Worm (Caenorhabditis elegans) whole organism, young adult: ENCODE measurements around the gene C27A2.8.
A peak's percentile ranks its signal among the peaks of the same experiment; 100 is the strongest.

ENCODE experiments used
- B0261.1 ChIP-seq: sonication (generic microtip); optimal IDR thresholded peaks from 2 replicates; lab custom pipeline; 2016; ENCODE audit warnings: mild to moderate bottlenecking, missing genetic modification characterization, moderate library complexity, missing compliant biosample characterization
- B0336.3 ChIP-seq: fragments of 200-800 bp; sonication (Bioruptor generic); IDR thresholded peaks from 2 replicates; pipeline ENCODE4 v1.3.6; 2022; ENCODE audit warnings: missing genetic modification characterization, missing compliant biosample characterization
- D2030.7 ChIP-seq: fragments of 200-800 bp; sonication (Bioruptor generic); IDR thresholded peaks from 2 replicates; pipeline ENCODE4 v1.3.6; 2022; ENCODE audit warnings: missing genetic modification reagents, missing genetic modification characterization, missing compliant biosample characterization
- F10E7.11 ChIP-seq: sonication (generic microtip); optimal IDR thresholded peaks from 2 replicates; lab custom pipeline; 2017; ENCODE audit warnings: mild to moderate bottlenecking, missing genetic modification characterization, moderate library complexity, missing compliant biosample characterization
- F22D6.2 ChIP-seq: sonication (generic microtip); optimal IDR thresholded peaks from 2 replicates; lab custom pipeline; 2016; ENCODE audit warnings: mild to moderate bottlenecking, missing genetic modification characterization, missing compliant biosample characterization
- F23B12.7 ChIP-seq: sonication (generic microtip); optimal IDR thresholded peaks from 2 replicates; lab custom pipeline; 2017; ENCODE audit warnings: missing genetic modification characterization, mild to moderate bottlenecking, missing compliant biosample characterization, antibody characterized with exemption, moderate library complexity; ENCODE audit not compliant: insufficient read depth
- F33H1.4 ChIP-seq: fragments of 200-800 bp; sonication (Bioruptor generic); IDR thresholded peaks from 2 replicates; pipeline ENCODE4 v1.3.6; 2022; ENCODE audit warnings: missing genetic modification reagents, missing genetic modification characterization, missing compliant biosample characterization
- K11D2.4 ChIP-seq: fragments of 200-800 bp; sonication (Bioruptor generic); IDR thresholded peaks from 2 replicates; pipeline ENCODE4 v1.3.6; 2022; ENCODE audit warnings: missing genetic modification reagents, missing genetic modification characterization, missing compliant biosample characterization
- Y67H2A.10 ChIP-seq: fragments of 200-800 bp; sonication (Bioruptor generic); conservative IDR thresholded peaks from 2 replicates; pipeline ENCODE4 v1.3.6; 2022; ENCODE audit warnings: missing genetic modification reagents, missing genetic modification characterization, missing compliant biosample characterization
- akir-1 ChIP-seq: fragments of 200-800 bp; sonication (Bioruptor generic); optimal IDR thresholded peaks from 2 replicates; lab custom pipeline; 2018; ENCODE audit warnings: mild to moderate bottlenecking, missing genetic modification characterization, moderate library complexity, missing compliant biosample characterization
- attf-6 ChIP-seq: fragments of 200-800 bp; sonication (Bioruptor generic); IDR thresholded peaks from 2 replicates; pipeline ENCODE4 v1.3.6; 2022; ENCODE audit warnings: missing genetic modification reagents, missing genetic modification characterization, missing compliant biosample characterization
- ccch-3 ChIP-seq: fragments of 200-800 bp; sonication (Bioruptor generic); optimal IDR thresholded peaks from 2 replicates; lab custom pipeline; 2018; ENCODE audit warnings: mild to moderate bottlenecking, missing genetic modification characterization, missing compliant biosample characterization
- ceh-58 ChIP-seq: fragments of 200-800 bp; sonication (Bioruptor generic); IDR thresholded peaks from 2 replicates; pipeline ENCODE4 v1.3.6; 2022; ENCODE audit warnings: missing genetic modification characterization, missing compliant biosample characterization
- die-1 ChIP-seq: sonication (generic microtip); optimal IDR thresholded peaks from 2 replicates; lab custom pipeline; 2016; ENCODE audit warnings: missing genotype, mild to moderate bottlenecking, missing genetic modification characterization, missing compliant biosample characterization
- efl-1 ChIP-seq: fragments of 150-350 bp; optimal IDR thresholded peaks from 2 replicates; lab custom pipeline; 2014; ENCODE audit warnings: missing biosample characterization, missing genetic modification reagents, missing genetic modification characterization
- ekl-4 ChIP-seq: fragments of 200-800 bp; sonication (Bioruptor generic); IDR thresholded peaks from 2 replicates; pipeline ENCODE4 v1.3.6; 2022; ENCODE audit warnings: missing genetic modification reagents, missing genetic modification characterization, missing compliant biosample characterization
- ets-4 ChIP-seq: fragments of 200-800 bp; sonication (Bioruptor generic); optimal IDR thresholded peaks from 2 replicates; lab custom pipeline; 2018; ENCODE audit warnings: mild to moderate bottlenecking, missing genetic modification characterization, missing compliant biosample characterization
- him-1 ChIP-seq: sonication (generic microtip); optimal IDR thresholded peaks from 2 replicates; lab custom pipeline; 2016; ENCODE audit warnings: missing genotype, missing genetic modification reagents, missing genetic modification characterization, missing compliant biosample characterization
- hmg-1.2 ChIP-seq: fragments of 200-800 bp; sonication (Bioruptor generic); IDR thresholded peaks from 2 replicates; pipeline ENCODE4 v1.3.6; 2022; ENCODE audit warnings: missing genetic modification reagents, missing genetic modification characterization, missing compliant biosample characterization
- hrde-1 ChIP-seq: sonication (generic microtip); optimal IDR thresholded peaks from 2 replicates; lab custom pipeline; 2016; ENCODE audit warnings: missing genetic modification characterization, mild to moderate bottlenecking, missing compliant biosample characterization, moderate library complexity, missing genotype, missing genetic modification reagents, borderline replicate concordance
- hsf-1 ChIP-seq: fragments of 200-800 bp; sonication (Bioruptor generic); IDR thresholded peaks from 2 replicates; pipeline ENCODE4 v1.3.6; 2022; ENCODE audit warnings: missing genetic modification reagents, missing genetic modification characterization, missing compliant biosample characterization
- lin-26 ChIP-seq: fragments of 200-800 bp; sonication (Bioruptor generic); IDR thresholded peaks from 2 replicates; pipeline ENCODE4 v1.3.6; 2022; ENCODE audit warnings: missing genetic modification reagents, missing genetic modification characterization, missing compliant biosample characterization
- lin-54 ChIP-seq: fragments of 200-800 bp; sonication (Bioruptor generic); optimal IDR thresholded peaks from 2 replicates; lab custom pipeline; 2018; ENCODE audit warnings: mild to moderate bottlenecking, missing genetic modification characterization, missing compliant biosample characterization
- lir-1 ChIP-seq: fragments of 200-800 bp; sonication (Bioruptor generic); conservative IDR thresholded peaks from 2 replicates; pipeline ENCODE4 v1.3.6; 2022; ENCODE audit warnings: missing genetic modification reagents, missing genetic modification characterization, missing compliant biosample characterization
- lsl-1 ChIP-seq: fragments of 200-800 bp; sonication (Bioruptor generic); optimal IDR thresholded peaks from 2 replicates; lab custom pipeline; 2018; ENCODE audit warnings: mild to moderate bottlenecking, missing genetic modification characterization, moderate library complexity, missing compliant biosample characterization
- madf-3 ChIP-seq: fragments of 200-800 bp; sonication (Bioruptor generic); IDR thresholded peaks from 2 replicates; pipeline ENCODE4 v1.3.6; 2022; ENCODE audit warnings: missing genetic modification reagents, missing genetic modification characterization, missing compliant biosample characterization
- madf-6 ChIP-seq: fragments of 200-800 bp; sonication (Bioruptor generic); IDR thresholded peaks from 2 replicates; pipeline ENCODE4 v1.3.6; 2022; ENCODE audit warnings: missing genetic modification reagents, missing genetic modification characterization, missing compliant biosample characterization
- mcd-1 ChIP-seq: fragments of 200-800 bp; sonication (Bioruptor generic); IDR thresholded peaks from 2 replicates; pipeline ENCODE4 v1.3.6; 2022; ENCODE audit warnings: missing genetic modification reagents, missing genetic modification characterization, missing compliant biosample characterization
- nfyb-1 ChIP-seq: fragments of 200-800 bp; sonication (Bioruptor generic); IDR thresholded peaks from 2 replicates; pipeline ENCODE4 v1.3.6; 2022; ENCODE audit warnings: missing genetic modification reagents, missing genetic modification characterization, missing compliant biosample characterization
- nhr-120 ChIP-seq: fragments of 200-800 bp; sonication (Bioruptor generic); IDR thresholded peaks from 2 replicates; pipeline ENCODE4 v1.3.6; 2022; ENCODE audit warnings: missing genetic modification characterization, missing compliant biosample characterization
- nhr-27 ChIP-seq: fragments of 200-800 bp; sonication (Bioruptor generic); optimal IDR thresholded peaks from 2 replicates; lab custom pipeline; 2018; ENCODE audit warnings: mild to moderate bottlenecking, missing genetic modification characterization, moderate library complexity, missing compliant biosample characterization
- pbrm-1 ChIP-seq: fragments of 200-800 bp; sonication (Bioruptor generic); IDR thresholded peaks from 2 replicates; pipeline ENCODE4 v1.3.6; 2022; ENCODE audit warnings: missing genetic modification reagents, missing genetic modification characterization, missing compliant biosample characterization
- rcor-1 ChIP-seq: fragments of 200-800 bp; sonication (Bioruptor generic); IDR thresholded peaks from 2 replicates; pipeline ENCODE4 v1.3.6; 2022; ENCODE audit warnings: missing genetic modification reagents, missing genetic modification characterization, missing compliant biosample characterization
- rec-8 ChIP-seq, 2 experiments: sonication (generic microtip); optimal IDR thresholded peaks; 2 replicates each; lab custom pipeline; 2016; ENCODE audit warnings: mild to moderate bottlenecking in 2 of 2, missing genetic modification characterization in 2 of 2, missing genetic modification reagents in 2 of 2, missing genotype in 2 of 2, missing biosample characterization in 1 of 2, missing compliant biosample characterization in 1 of 2, moderate library complexity in 1 of 2
- sdz-38 ChIP-seq: sonication (generic microtip); optimal IDR thresholded peaks from 2 replicates; lab custom pipeline; 2016; ENCODE audit warnings: missing genotype, missing genetic modification characterization, missing compliant biosample characterization
- snpc-1.3 ChIP-seq: sonication (generic microtip); optimal IDR thresholded peaks from 2 replicates; lab custom pipeline; 2017; ENCODE audit warnings: missing genetic modification characterization, mild to moderate bottlenecking, missing compliant biosample characterization, antibody characterized with exemption, moderate library complexity, missing genotype, missing genetic modification reagents; ENCODE audit not compliant: insufficient read depth
- snpc-3.4 ChIP-seq: sonication (generic microtip); optimal IDR thresholded peaks from 2 replicates; lab custom pipeline; 2017; ENCODE audit warnings: missing genetic modification characterization, mild to moderate bottlenecking, missing compliant biosample characterization, antibody characterized with exemption, moderate library complexity, missing genotype, missing genetic modification reagents
- snpc-4 ChIP-seq, 5 experiments: fragments of 150-350 bp in 1 of 5; sonication (generic microtip) in 4 of 5; optimal IDR thresholded peaks; 2 replicates each; lab custom pipeline; 2014 to 2018; ENCODE audit warnings: missing genetic modification characterization in 5 of 5, missing biosample characterization in 3 of 5, antibody characterized with exemption in 2 of 5, mild to moderate bottlenecking in 2 of 5, missing compliant biosample characterization in 2 of 5, missing genotype in 2 of 5, moderate library complexity in 2 of 5, missing genetic modification reagents in 1 of 5
- tbp1 ChIP-seq: fragments of 200-800 bp; sonication (Bioruptor generic); optimal IDR thresholded peaks from 2 replicates; lab custom pipeline; 2018; ENCODE audit warnings: mild to moderate bottlenecking, missing genetic modification characterization, missing compliant biosample characterization
- tlf-1 ChIP-seq: fragments of 200-800 bp; sonication (Bioruptor generic); optimal IDR thresholded peaks from 2 replicates; lab custom pipeline; 2018; ENCODE audit warnings: mild to moderate bottlenecking, missing genetic modification characterization, missing compliant biosample characterization
- unc-130 ChIP-seq: sonication (generic microtip); optimal IDR thresholded peaks from 2 replicates; lab custom pipeline; 2016; ENCODE audit warnings: missing genetic modification reagents, missing genetic modification characterization, missing compliant biosample characterization
- xnd-1 ChIP-seq: sonication (generic microtip); optimal IDR thresholded peaks from 2 replicates; lab custom pipeline; 2016; ENCODE audit warnings: missing genotype, missing genetic modification reagents, missing genetic modification characterization, missing compliant biosample characterization
- ztf-26 ChIP-seq: sonication (generic microtip); optimal IDR thresholded peaks from 2 replicates; lab custom pipeline; 2017; ENCODE audit warnings: missing genetic modification characterization, missing compliant biosample characterization

C27A2.8 gene

DNA sequence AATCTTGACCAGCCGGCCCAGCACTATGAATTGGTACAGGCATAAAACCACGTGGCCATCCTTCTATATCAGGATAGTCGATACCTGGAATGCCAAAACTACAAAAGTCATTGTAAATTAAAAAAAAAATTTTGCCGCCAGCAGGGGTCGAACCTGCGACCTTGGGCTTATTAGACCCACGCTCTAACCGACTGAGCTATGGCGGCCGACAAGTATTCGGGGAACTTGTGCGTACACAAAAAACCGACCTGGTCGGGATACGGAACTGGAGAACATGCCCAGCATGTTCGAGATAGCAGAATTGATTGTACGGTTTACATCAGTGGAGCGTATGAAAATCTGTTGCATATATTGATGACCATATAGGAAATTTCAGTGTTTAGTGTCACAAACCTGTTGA lies 10.5 kb downstream of the C27A2.8 start (continued):
- TF ChIP-seq lin-54 (GFP tag; lab: Kevin White, UChicago) (peak; percentile 64), Y67H2A.10 (GFP tag; lab: Robert Waterston, UW) (no peak), snpc-3.4 (tag; lab: Kevin White, UChicago) (peak; percentile 98), ccch-3 (no peak), tbp1 (peak; percentile 99), B0261.1 (peak; percentile 92), ztf-26 (peak; percentile 63), nhr-27 (tag; lab: Kevin White, UChicago) (no peak), rec-8 (tag; optimal IDR thresholded peaks at IDR 0.05; lab: Kevin White, UChicago) (peak; percentile 34 to 66), sdz-38 (no peak)
- TF ChIP-seq, all 124 proteins: peak for 71

DNA sequence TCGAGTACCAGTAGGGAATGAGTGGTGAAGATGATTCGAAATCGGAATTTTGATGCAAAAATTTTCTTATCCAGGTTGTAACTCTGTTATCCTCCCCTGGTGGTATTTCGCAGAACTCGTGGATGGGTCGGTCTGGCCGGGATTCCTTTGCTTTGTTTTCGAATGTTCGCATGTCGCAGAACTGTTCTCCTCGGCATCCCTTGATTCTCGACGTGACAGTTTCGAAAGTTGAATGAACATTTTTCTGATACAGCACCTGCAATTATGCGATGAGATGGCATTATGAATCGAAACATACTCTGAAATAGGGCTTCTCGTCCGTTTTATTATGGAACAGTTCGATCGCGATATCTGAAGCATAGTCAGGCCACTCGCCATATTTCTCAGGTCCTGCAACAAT lies 11.6 kb downstream of the C27A2.8 start:
- TF ChIP-seq nhr-120 (GFP tag; lab: Robert Waterston, UW) (no peak), ceh-58 (GFP tag; lab: Robert Waterston, UW) (no peak), K11D2.4 (0 out of 2 replicates have a peak, but pooled peaks have one; percentile 40), ets-4 (no peak), lsl-1 (peak; percentile 34), hmg-1.2 (GFP tag; lab: Robert Waterston, UW) (no peak), mcd-1 (GFP tag; lab: Robert Waterston, UW) (peak; percentile 57), F10E7.11 (tag; lab: Kevin White, UChicago) (no peak), snpc-4 (GFP tag; optimal IDR thresholded peaks at IDR 0.05; lab: Kevin White, UChicago) (no peak), snpc-4 (tag; optimal IDR thresholded peaks at IDR 0.05; lab: Kevin White, UChicago) (peak in 1 of 4 experiments; percentile 73), F33H1.4 (GFP tag; lab: Robert Waterston, UW) (peak; percentile 12; the same call in 1 of the 2 replicates), B0336.3 (GFP tag; lab: Robert Waterston, UW) (peak; percentile 89), F23B12.7 (tag; lab: Kevin White, UChicago) (no peak), tlf-1 (GFP tag; lab: Kevin White, UChicago) (peak; percentile 10), snpc-1.3 (no peak), madf-6 (GFP tag; lab: Robert Waterston, UW) (peak; percentile 53), madf-3 (GFP tag; lab: Robert Waterston, UW) (0 out of 2 replicates have a peak, but pooled peaks have one; percentile 4), Y67H2A.10 (GFP tag; lab: Robert Waterston, UW) (no peak), xnd-1 (tag; lab: Kevin White, UChicago) (no peak), lin-26 (0 out of 2 replicates have a peak, but pooled peaks have one; percentile 13), lin-54 (GFP tag; lab: Kevin White, UChicago) (peak; percentile 35), attf-6 (GFP tag; lab: Robert Waterston, UW) (0 out of 2 replicates have a peak, but pooled peaks have one; percentile 48), rcor-1 (peak; percentile 49; the same call in 1 of the 2 replicates), pbrm-1 (GFP tag; lab: Robert Waterston, UW) (peak; percentile 50; the same call in 1 of the 2 replicates), unc-130 (peak; percentile 9), die-1 (tag; lab: Kevin White, UChicago) (peak; percentile 26), ekl-4 (GFP tag; lab: Robert Waterston, UW) (peak; percentile 77; the same call in 1 of the 2 replicates), him-1 (tag; lab: Kevin White, UChicago) (peak; percentile 26), hrde-1 (tag; lab: Kevin White, UChicago) (peak; percentile 33), efl-1 (GFP tag; lab: Kevin White, UChicago) (peak; percentile 9), D2030.7 (GFP tag; lab: Robert Waterston, UW) (peak; percentile 29; the same call in 1 of the 2 replicates), hsf-1 (peak; percentile 65; the same call in 1 of the 2 replicates), akir-1 (GFP tag; lab: Kevin White, UChicago) (no peak), lir-1 (GFP tag; lab: Robert Waterston, UW) (0 out of 2 replicates have a peak, but pooled peaks have one; percentile 8), nfyb-1 (GFP tag; lab: Robert Waterston, UW) (no peak), F22D6.2 (tag; lab: Kevin White, UChicago) (no peak)
